Worm (Caenorhabditis elegans) whole organism, L4/young adult: ENCODE measurements around the gene best-9.

Experiments used
- W03F9.2 ChIP-seq: fragments of 150-350 bp; optimal IDR thresholded peaks from 2 replicates; lab custom pipeline; 2014; ENCODE audit warnings: missing biosample characterization, missing genetic modification characterization
- him-1 ChIP-seq: sonication (generic microtip); optimal IDR thresholded peaks from 2 replicates; lab custom pipeline; 2016; ENCODE audit warnings: missing genotype, missing genetic modification reagents, missing genetic modification characterization, missing compliant biosample characterization

DNA sequence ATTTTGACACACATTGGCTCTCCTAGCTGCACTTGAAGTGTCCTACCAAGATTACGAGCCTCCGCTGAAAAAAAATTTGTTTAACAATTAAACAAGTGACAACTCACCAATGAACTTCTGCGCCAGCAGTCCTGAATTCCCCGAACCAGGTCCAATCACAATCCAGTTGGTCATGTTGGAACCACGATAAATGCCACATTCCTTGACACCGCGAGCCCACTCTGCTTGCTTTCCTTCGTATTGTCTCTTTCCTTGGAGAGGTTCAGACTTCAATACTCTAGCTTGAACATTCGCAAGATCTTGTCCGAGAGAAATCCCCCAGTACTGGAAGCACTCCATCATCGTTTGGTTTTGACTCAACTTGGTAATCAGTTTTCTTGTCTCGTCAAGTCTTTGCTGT lies 32.3 kb upstream of the best-9 start:
- TF ChIP-seq him-1 (tag; lab: Kevin White, UChicago) (no peak), W03F9.2 (tag; lab: Kevin White, UChicago) (no peak)
